Worm (Caenorhabditis elegans) whole organism, young adult: ENCODE data around the gene col-42.

Experiments used
- B0019.2 ChIP-seq: fragments of 200-800 bp; sonication (Bioruptor generic); conservative IDR thresholded peaks from 2 replicates; pipeline ENCODE4 v1.3.6; 2022; ENCODE audit warnings: missing genetic modification reagents, missing genetic modification characterization, missing compliant biosample characterization
- B0336.3 ChIP-seq: fragments of 200-800 bp; sonication (Bioruptor generic); IDR thresholded peaks from 2 replicates; pipeline ENCODE4 v1.3.6; 2022; ENCODE audit warnings: missing genetic modification characterization, missing compliant biosample characterization
- C06A6.2 ChIP-seq: fragments of 200-800 bp; sonication (Bioruptor generic); conservative IDR thresholded peaks from 2 replicates; pipeline ENCODE4 v1.3.6; 2022; ENCODE audit warnings: missing genetic modification characterization, missing compliant biosample characterization
- D2030.7 ChIP-seq: fragments of 200-800 bp; sonication (Bioruptor generic); IDR thresholded peaks from 2 replicates; pipeline ENCODE4 v1.3.6; 2022; ENCODE audit warnings: missing genetic modification reagents, missing genetic modification characterization, missing compliant biosample characterization
- F37B4.10 ChIP-seq: fragments of 200-800 bp; sonication (Bioruptor generic); IDR thresholded peaks from 2 replicates; pipeline ENCODE4 v1.3.6; 2022; ENCODE audit warnings: missing genetic modification characterization, missing compliant biosample characterization
- F55B11.4 ChIP-seq: sonication (generic microtip); optimal IDR thresholded peaks from 2 replicates; lab custom pipeline; 2016; ENCODE audit warnings: missing compliant biosample characterization, missing genetic modification characterization, borderline replicate concordance; ENCODE audit not compliant: insufficient read depth
- F57C9.4 ChIP-seq: sonication (generic microtip); optimal IDR thresholded peaks from 2 replicates; lab custom pipeline; 2017; ENCODE audit warnings: mild to moderate bottlenecking, missing genetic modification characterization, missing compliant biosample characterization
- K11D2.4 ChIP-seq: fragments of 200-800 bp; sonication (Bioruptor generic); IDR thresholded peaks from 2 replicates; pipeline ENCODE4 v1.3.6; 2022; ENCODE audit warnings: missing genetic modification reagents, missing genetic modification characterization, missing compliant biosample characterization
- K12H6.12 ChIP-seq: fragments of 200-800 bp; sonication (Bioruptor generic); optimal IDR thresholded peaks from 2 replicates; lab custom pipeline; 2018; ENCODE audit warnings: mild to moderate bottlenecking, missing genetic modification characterization, missing compliant biosample characterization
- T07F8.4 ChIP-seq: sonication (generic microtip); optimal IDR thresholded peaks from 2 replicates; lab custom pipeline; 2016; ENCODE audit warnings: mild to moderate bottlenecking, missing genetic modification characterization, moderate library complexity, missing compliant biosample characterization
- Y53F4B.3 ChIP-seq: fragments of 200-800 bp; sonication (Bioruptor generic); IDR thresholded peaks from 2 replicates; pipeline ENCODE4 v1.3.6; 2022; ENCODE audit warnings: missing genetic modification reagents, missing genetic modification characterization, missing compliant biosample characterization
- Y56A3A.18 ChIP-seq: fragments of 200-800 bp; sonication (Bioruptor generic); IDR thresholded peaks from 2 replicates; pipeline ENCODE4 v1.3.6; 2022; ENCODE audit warnings: missing genetic modification reagents, missing genetic modification characterization, missing compliant biosample characterization
- ama-1 ChIP-seq, 3 experiments: fragments of 150-350 bp in 1 of 3; sonication (generic microtip) in 2 of 3; optimal IDR thresholded peaks; 2 replicates each; lab custom pipeline; 2014 to 2018; ENCODE audit warnings: missing biosample characterization in 2 of 3, missing genetic modification characterization in 2 of 3, missing genetic modification reagents in 2 of 3
- aptf-3 ChIP-seq: fragments of 200-800 bp; sonication (Bioruptor generic); IDR thresholded peaks from 2 replicates; pipeline ENCODE4 v1.3.6; 2022; ENCODE audit warnings: missing genetic modification characterization, missing compliant biosample characterization
- ccch-3 ChIP-seq: fragments of 200-800 bp; sonication (Bioruptor generic); optimal IDR thresholded peaks from 2 replicates; lab custom pipeline; 2018; ENCODE audit warnings: mild to moderate bottlenecking, missing genetic modification characterization, missing compliant biosample characterization
- cebp-1 ChIP-seq, 2 experiments: fragments of 200-800 bp in 1 of 2; sonication (Bioruptor generic) in 1 of 2; sonication (generic microtip) in 1 of 2; IDR thresholded peaks in 1 of 2; optimal IDR thresholded peaks in 1 of 2; 2 replicates each; pipeline versions ENCODE4 v1.3.6 to Lab custom; 2017 to 2022; ENCODE audit warnings: missing compliant biosample characterization in 2 of 2, missing genetic modification characterization in 2 of 2, mild to moderate bottlenecking in 1 of 2, missing genetic modification reagents in 1 of 2, moderate library complexity in 1 of 2
- cebp-2 ChIP-seq: fragments of 200-800 bp; sonication (Bioruptor generic); IDR thresholded peaks from 2 replicates; pipeline ENCODE4 v1.3.6; 2022; ENCODE audit warnings: missing genetic modification characterization, missing compliant biosample characterization
- ceh-40 ChIP-seq: fragments of 200-800 bp; sonication (Bioruptor generic); IDR thresholded peaks from 2 replicates; pipeline ENCODE4 v1.3.6; 2022; ENCODE audit warnings: missing genetic modification characterization, missing compliant biosample characterization
- ceh-58 ChIP-seq: fragments of 200-800 bp; sonication (Bioruptor generic); IDR thresholded peaks from 2 replicates; pipeline ENCODE4 v1.3.6; 2022; ENCODE audit warnings: missing genetic modification characterization, missing compliant biosample characterization
- dox-1 ChIP-seq: fragments of 200-800 bp; sonication (Bioruptor generic); IDR thresholded peaks from 2 replicates; pipeline ENCODE4 v1.3.6; 2022; ENCODE audit warnings: missing genetic modification reagents, missing genetic modification characterization, missing compliant biosample characterization
- dpff-1 ChIP-seq: sonication (generic microtip); optimal IDR thresholded peaks from 2 replicates; lab custom pipeline; 2017; ENCODE audit warnings: mild to moderate bottlenecking, missing genetic modification characterization, missing compliant biosample characterization
- egl-44 ChIP-seq: fragments of 200-800 bp; sonication (Bioruptor generic); IDR thresholded peaks from 2 replicates; pipeline ENCODE4 v1.3.6; 2022; ENCODE audit warnings: missing genetic modification reagents, missing genetic modification characterization, missing compliant biosample characterization
- egrh-3 ChIP-seq: fragments of 200-800 bp; sonication (Bioruptor generic); IDR thresholded peaks from 2 replicates; pipeline ENCODE4 v1.3.6; 2022; ENCODE audit warnings: missing genetic modification reagents, missing genetic modification characterization, missing compliant biosample characterization
- gei-17 ChIP-seq: fragments of 200-800 bp; sonication (Bioruptor generic); optimal IDR thresholded peaks from 2 replicates; lab custom pipeline; 2018; ENCODE audit warnings: mild to moderate bottlenecking, missing genetic modification characterization, missing compliant biosample characterization
- hrde-1 ChIP-seq: sonication (generic microtip); optimal IDR thresholded peaks from 2 replicates; lab custom pipeline; 2016; ENCODE audit warnings: missing genetic modification characterization, mild to moderate bottlenecking, missing compliant biosample characterization, moderate library complexity, missing genotype, missing genetic modification reagents, borderline replicate concordance
- hsf-1 ChIP-seq: fragments of 200-800 bp; sonication (Bioruptor generic); IDR thresholded peaks from 2 replicates; pipeline ENCODE4 v1.3.6; 2022; ENCODE audit warnings: missing genetic modification reagents, missing genetic modification characterization, missing compliant biosample characterization
- lin-40 ChIP-seq: sonication (generic microtip); optimal IDR thresholded peaks from 2 replicates; lab custom pipeline; 2016; ENCODE audit warnings: missing genetic modification characterization, mild to moderate bottlenecking, missing compliant biosample characterization, missing genotype, missing genetic modification reagents
- lsy-27 ChIP-seq: sonication (generic microtip); optimal IDR thresholded peaks from 2 replicates; lab custom pipeline; 2017; ENCODE audit warnings: missing genetic modification characterization, mild to moderate bottlenecking, missing compliant biosample characterization, antibody characterized with exemption, missing genotype, borderline replicate concordance; ENCODE audit not compliant: insufficient read depth
- madf-10 ChIP-seq: sonication (generic microtip); optimal IDR thresholded peaks from 2 replicates; lab custom pipeline; 2016; ENCODE audit warnings: mild to moderate bottlenecking, missing genetic modification characterization, missing compliant biosample characterization
- madf-3 ChIP-seq: fragments of 200-800 bp; sonication (Bioruptor generic); IDR thresholded peaks from 2 replicates; pipeline ENCODE4 v1.3.6; 2022; ENCODE audit warnings: missing genetic modification reagents, missing genetic modification characterization, missing compliant biosample characterization
- mcd-1 ChIP-seq: fragments of 200-800 bp; sonication (Bioruptor generic); IDR thresholded peaks from 2 replicates; pipeline ENCODE4 v1.3.6; 2022; ENCODE audit warnings: missing genetic modification reagents, missing genetic modification characterization, missing compliant biosample characterization
- mel-28 ChIP-seq: sonication (generic microtip); optimal IDR thresholded peaks from 2 replicates; lab custom pipeline; 2016; ENCODE audit warnings: borderline replicate concordance, mild to moderate bottlenecking, missing genetic modification characterization, missing compliant biosample characterization
- nfya-1 ChIP-seq: sonication (generic microtip); optimal IDR thresholded peaks from 2 replicates; lab custom pipeline; 2017; ENCODE audit warnings: antibody characterized with exemption, missing compliant biosample characterization, missing genetic modification characterization, borderline replicate concordance; ENCODE audit not compliant: insufficient read depth
- nhr-179 ChIP-seq: sonication (generic microtip); optimal IDR thresholded peaks from 2 replicates; lab custom pipeline; 2016; ENCODE audit warnings: mild to moderate bottlenecking, missing genetic modification characterization, missing compliant biosample characterization
- pha-4 ChIP-seq: fragments of 150-350 bp; sonication (generic microtip); optimal IDR thresholded peaks from 2 replicates; lab custom pipeline; 2014; ENCODE audit warnings: missing biosample characterization, missing genetic modification reagents, missing genetic modification characterization
- rpc-1 ChIP-seq, 2 experiments: fragments of 150-350 bp in 1 of 2; sonication (generic microtip) in 1 of 2; optimal IDR thresholded peaks; 2 replicates each; lab custom pipeline; 2014 to 2018; ENCODE audit warnings: missing biosample characterization in 1 of 2, missing genetic modification characterization in 1 of 2, missing genetic modification reagents in 1 of 2, missing genotype in 1 of 2
- snpc-3.4 ChIP-seq: sonication (generic microtip); optimal IDR thresholded peaks from 2 replicates; lab custom pipeline; 2017; ENCODE audit warnings: missing genetic modification characterization, mild to moderate bottlenecking, missing compliant biosample characterization, antibody characterized with exemption, moderate library complexity, missing genotype, missing genetic modification reagents
- snpc-4 ChIP-seq, 5 experiments: fragments of 150-350 bp in 1 of 5; sonication (generic microtip) in 4 of 5; optimal IDR thresholded peaks; 2 replicates each; lab custom pipeline; 2014 to 2018; ENCODE audit warnings: missing genetic modification characterization in 5 of 5, missing biosample characterization in 3 of 5, antibody characterized with exemption in 2 of 5, mild to moderate bottlenecking in 2 of 5, missing compliant biosample characterization in 2 of 5, missing genotype in 2 of 5, moderate library complexity in 2 of 5, missing genetic modification reagents in 1 of 5
- sptf-2 ChIP-seq: fragments of 200-800 bp; sonication (Bioruptor generic); optimal IDR thresholded peaks from 2 replicates; lab custom pipeline; 2018; ENCODE audit warnings: mild to moderate bottlenecking, missing genetic modification characterization, missing compliant biosample characterization
- tlf-1 ChIP-seq: fragments of 200-800 bp; sonication (Bioruptor generic); optimal IDR thresholded peaks from 2 replicates; lab custom pipeline; 2018; ENCODE audit warnings: mild to moderate bottlenecking, missing genetic modification characterization, missing compliant biosample characterization
- zfh-2 ChIP-seq: fragments of 200-800 bp; sonication (Bioruptor generic); conservative IDR thresholded peaks from 2 replicates; pipeline ENCODE4 v1.3.6; 2022; ENCODE audit warnings: missing genetic modification reagents, missing genetic modification characterization, missing compliant biosample characterization
- zim-3 ChIP-seq: sonication (generic microtip); optimal IDR thresholded peaks from 2 replicates; lab custom pipeline; 2017; ENCODE audit warnings: mild to moderate bottlenecking, missing genetic modification characterization, moderate library complexity, missing compliant biosample characterization
- ztf-3 ChIP-seq: fragments of 200-800 bp; sonication (Bioruptor generic); optimal IDR thresholded peaks from 2 replicates; lab custom pipeline; 2018; ENCODE audit warnings: mild to moderate bottlenecking, missing genetic modification characterization, missing compliant biosample characterization

col-42 gene

ce11 chrV:18637544-18638366, 529 bp upstream of the col-42 start:
- TF ChIP-seq F37B4.10: no peak
- peak; percentile 21; the same call in 1 of the 2 replicates for TF ChIP-seq Y56A3A.18 (GFP tag; lab: Robert Waterston, UW)
- no peak for TF ChIP-seq hrde-1 (tag; lab: Kevin White, UChicago)
- TF ChIP-seq ceh-40 (GFP tag; lab: Robert Waterston, UW): 0 out of 2 replicates have a peak, but pooled peaks have one; percentile 2
- no peak for TF ChIP-seq cebp-1 (GFP tag; IDR thresholded peaks at IDR 0.05; lab: Robert Waterston, UW)
- no peak for TF ChIP-seq cebp-1 (tag; optimal IDR thresholded peaks at IDR 0.05; lab: Kevin White, UChicago)
- TF ChIP-seq madf-10 (tag; lab: Kevin White, UChicago): no peak
- TF ChIP-seq F55B11.4 (tag; lab: Kevin White, UChicago): no peak
- no peak for TF ChIP-seq nfya-1 (tag; lab: Kevin White, UChicago)
- no peak for TF ChIP-seq ztf-3 (GFP tag; lab: Kevin White, UChicago)
- TF ChIP-seq mel-28 (tag; lab: Kevin White, UChicago): no peak
- no peak for TF ChIP-seq aptf-3 (GFP tag; lab: Robert Waterston, UW)
- no peak for TF ChIP-seq B0019.2 (GFP tag; lab: Robert Waterston, UW)
- TF ChIP-seq F57C9.4: no peak
- TF ChIP-seq rpc-1 (optimal IDR thresholded peaks at IDR 0.05; lab: Kevin White, UChicago): peak; percentile 4
- no peak for TF ChIP-seq rpc-1 (tag; optimal IDR thresholded peaks at IDR 0.05; lab: Kevin White, UChicago)
- no peak for TF ChIP-seq lsy-27 (tag; lab: Kevin White, UChicago)
- no peak for TF ChIP-seq B0336.3 (GFP tag; lab: Robert Waterston, UW)
- no peak for TF ChIP-seq snpc-4 (GFP tag; optimal IDR thresholded peaks at IDR 0.05; lab: Kevin White, UChicago)
- no peak for TF ChIP-seq snpc-4 (tag; optimal IDR thresholded peaks at IDR 0.05; lab: Kevin White, UChicago)
- peak; percentile 55 for TF ChIP-seq ama-1 (optimal IDR thresholded peaks at IDR 0.05; lab: Kevin White, UChicago)
- TF ChIP-seq ama-1 (GFP tag; optimal IDR thresholded peaks at IDR 0.05; lab: Kevin White, UChicago): no peak

ce11 chrV:18639074-18639473, 790 bp downstream of the col-42 start:
- TF ChIP-seq gei-17 (GFP tag; lab: Kevin White, UChicago) (no peak), tlf-1 (no peak), D2030.7 (GFP tag; lab: Robert Waterston, UW) (no peak), T07F8.4 (tag; lab: Kevin White, UChicago) (no peak), ccch-3 (GFP tag; lab: Kevin White, UChicago) (no peak), sptf-2 (GFP tag; lab: Kevin White, UChicago) (no peak), nhr-179 (tag; lab: Kevin White, UChicago) (no peak), C06A6.2 (GFP tag; lab: Robert Waterston, UW) (no peak), pha-4 (tag; lab: Kevin White, UChicago) (no peak), snpc-3.4 (tag; lab: Kevin White, UChicago) (no peak), mcd-1 (GFP tag; lab: Robert Waterston, UW) (peak; percentile 27; the same call in 1 of the 2 replicates), zfh-2 (peak; percentile 93), Y53F4B.3 (GFP tag; lab: Robert Waterston, UW) (no peak), madf-3 (GFP tag; lab: Robert Waterston, UW) (no peak), ceh-58 (GFP tag; lab: Robert Waterston, UW) (no peak), K11D2.4 (GFP tag; lab: Robert Waterston, UW) (0 out of 2 replicates have a peak, but pooled peaks have one; percentile 14), lin-40 (tag; lab: Kevin White, UChicago) (no peak), dpff-1 (tag; lab: Kevin White, UChicago) (no peak), zim-3 (tag; lab: Kevin White, UChicago) (no peak), egl-44 (GFP tag; lab: Robert Waterston, UW) (no peak), K12H6.12 (no peak), snpc-4 (GFP tag; optimal IDR thresholded peaks at IDR 0.05; lab: Kevin White, UChicago) (no peak), snpc-4 (tag; optimal IDR thresholded peaks at IDR 0.05; lab: Kevin White, UChicago) (no peak), cebp-2 (GFP tag; lab: Robert Waterston, UW) (no peak), dox-1 (GFP tag; lab: Robert Waterston, UW) (peak; percentile 23; the same call in 1 of the 2 replicates), hsf-1 (no peak), egrh-3 (GFP tag; lab: Robert Waterston, UW) (peak; percentile 96)
